Worm (Caenorhabditis elegans): ENCODE data around the gene clec-119.

DNA sequence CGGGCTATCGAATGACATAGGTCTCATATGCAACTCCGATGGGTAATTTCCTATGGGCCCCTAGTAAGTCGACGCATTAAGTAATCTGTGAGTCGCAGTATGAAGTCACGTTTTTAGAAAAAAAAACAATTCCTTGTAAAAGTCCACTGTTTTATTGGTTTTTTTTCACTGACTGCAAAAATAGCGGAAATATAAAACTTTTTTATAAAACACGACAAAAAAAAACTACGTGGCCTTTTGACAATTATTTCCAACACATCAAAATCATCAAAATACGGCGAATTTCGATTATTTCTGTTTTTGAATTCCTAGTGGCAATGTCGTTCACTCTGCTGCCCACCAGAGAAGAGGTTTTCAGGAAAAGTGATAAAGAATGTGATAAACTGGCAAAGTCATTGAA, 2.9 kb downstream of the clec-119 start, which contains the start of gene clpr-2:
- TF ChIP-seq ama-1 (optimal IDR thresholded peaks at IDR 0.05) (no peak), pha-4 (tag; optimal IDR thresholded peaks at IDR 0.05) (no peak), ceh-9 (tag; optimal IDR thresholded peaks at IDR 0.05) (no peak), ceh-2 (tag; optimal IDR thresholded peaks at IDR 0.05) (no peak), unc-86 (tag; optimal IDR thresholded peaks at IDR 0.05) (no peak), dmd-4 (tag; optimal IDR thresholded peaks at IDR 0.05; ENCODE audit: borderline replicate concordance) (no peak), hlh-13 (GFP tag; optimal IDR thresholded peaks at IDR 0.05) (no peak), F13H6.1 (tag; optimal IDR thresholded peaks at IDR 0.05) (no peak), ztf-16 (tag; optimal IDR thresholded peaks at IDR 0.05) (no peak), unc-55 (GFP tag; optimal IDR thresholded peaks at IDR 0.05) (no peak), rnt-1 (tag; optimal IDR thresholded peaks at IDR 0.05) (no peak), tbx-2 (tag; optimal IDR thresholded peaks at IDR 0.05) (no peak), unc-3 (GFP tag; conservative IDR thresholded peaks at IDR 0.05) (no peak), unc-3 (tag; optimal IDR thresholded peaks at IDR 0.05) (no peak)

Measured in whole organism, late embryonic.